Worm (Caenorhabditis elegans) whole organism, L1 larva: Measurements from ENCODE around the gene cid-1.

Experiments used
- lin-13 ChIP-seq: fragments of 150-350 bp; optimal IDR thresholded peaks from 2 replicates; lab custom pipeline; 2014; ENCODE audit warnings: missing biosample characterization, missing genetic modification reagents, missing genetic modification characterization
- nhr-11 ChIP-seq: fragments of 150-350 bp; optimal IDR thresholded peaks from 2 replicates; lab custom pipeline; 2014; ENCODE audit warnings: missing biosample characterization, missing genetic modification characterization
- tbx-2 ChIP-seq: sonication (generic microtip); optimal IDR thresholded peaks from 2 replicates; lab custom pipeline; 2016; ENCODE audit warnings: missing genetic modification characterization, missing compliant biosample characterization
- zag-1 ChIP-seq: fragments of 150-350 bp; optimal IDR thresholded peaks from 2 replicates; lab custom pipeline; 2014; ENCODE audit warnings: missing biosample characterization, missing genetic modification characterization

DNA sequence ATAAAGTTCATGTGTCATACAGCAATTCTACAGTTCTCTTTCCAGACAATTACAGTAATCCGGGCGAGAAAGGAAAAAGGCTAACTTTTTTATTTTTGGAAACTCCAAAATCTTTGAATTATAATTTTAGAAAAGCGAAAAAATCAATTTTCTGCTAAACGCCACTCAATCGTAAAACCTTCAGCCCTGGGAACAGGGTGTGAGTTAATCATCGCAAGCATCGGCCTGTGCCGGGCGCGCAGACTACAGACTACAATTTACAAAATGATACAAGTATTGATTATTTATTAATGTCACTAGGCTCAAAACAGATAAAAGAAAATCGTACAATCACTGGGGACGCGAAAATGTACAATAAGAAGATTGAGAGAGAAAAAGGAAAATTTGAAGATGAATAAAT lies 43.1 kb upstream of the cid-1 start:
- TF ChIP-seq tbx-2 (tag; lab: Kevin White, UChicago): no peak
- no peak for TF ChIP-seq lin-13 (GFP tag; lab: Kevin White, UChicago)
- no peak for TF ChIP-seq zag-1
- TF ChIP-seq nhr-11 (tag; lab: Kevin White, UChicago): no peak
